Fruit fly (Drosophila melanogaster): ENCODE data around the gene Pex23.

Pex23 gene

DNA sequence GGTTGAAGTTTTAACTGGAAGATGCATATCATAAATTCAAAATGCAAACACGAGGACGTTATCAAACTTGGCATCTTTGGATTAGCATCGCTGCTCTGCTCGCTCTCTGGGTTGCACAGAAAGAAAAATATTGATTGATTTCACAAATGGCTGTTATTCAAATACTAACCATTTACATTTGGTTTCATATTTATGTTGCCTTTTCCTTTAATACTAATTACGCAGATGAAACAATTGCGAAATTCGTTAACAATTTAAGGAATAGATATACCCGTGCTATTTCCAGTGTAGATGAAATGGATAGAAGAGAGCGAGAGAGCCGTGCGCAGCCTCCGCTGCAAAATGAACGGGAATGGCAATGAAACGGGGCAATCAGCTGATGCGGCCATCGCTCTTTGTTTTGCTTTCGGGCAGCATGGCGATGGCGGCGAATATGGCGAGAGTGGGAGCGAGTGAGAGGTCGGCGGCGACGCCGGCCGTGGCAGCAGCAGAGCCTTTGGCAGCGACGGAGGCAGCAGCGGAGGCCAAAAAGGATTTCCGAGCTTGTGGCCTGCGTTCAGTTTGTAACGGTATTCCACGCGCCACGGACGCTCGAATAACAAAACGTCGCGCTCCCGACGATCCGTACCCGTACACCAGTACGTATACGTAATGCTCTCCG lies 54.3 kb downstream of the Pex23 start, which contains the start of gene rdgC (continued):
- TF ChIP-seq zen2 (GFP tag; IDR thresholded peaks at IDR 0.05; ENCODE audit: partially characterized antibody) (no peak), Doc2 (GFP tag; IDR thresholded peaks at IDR 0.05) (peak; percentile 89), CG12744 (GFP tag; optimal IDR thresholded peaks at IDR 0.05) (peak; percentile 92), CG2712 (tag; optimal IDR thresholded peaks at IDR 0.05) (peak; percentile 95), Six4 (GFP tag; optimal IDR thresholded peaks at IDR 0.05) (peak; percentile 95), stwl (tag; optimal IDR thresholded peaks at IDR 0.05) (no peak), GATAe (GFP tag; conservative IDR thresholded peaks at IDR 0.05) (peak; percentile 84), CG10979 (tag; optimal IDR thresholded peaks at IDR 0.05) (peak; percentile 91), CG12942 (GFP tag; optimal IDR thresholded peaks at IDR 0.05) (peak; percentile 93), Ptx1 (GFP tag; IDR thresholded peaks at IDR 0.05) (peak; percentile 96), Dad (GFP tag; optimal IDR thresholded peaks at IDR 0.05) (peak; percentile 94), CG8478 (optimal IDR thresholded peaks at IDR 0.05) (no peak), otp (GFP tag; IDR thresholded peaks at IDR 0.05) (peak; percentile 94), Stat92E (GFP tag; optimal IDR thresholded peaks at IDR 0.05) (no peak), zfh1 (GFP tag; IDR thresholded peaks at IDR 0.05) (peak; percentile 97), CG13775 (GFP tag; optimal IDR thresholded peaks at IDR 0.05) (peak; percentile 87), E2f2 (GFP tag; IDR thresholded peaks at IDR 0.05) (peak; percentile 79), Antp (GFP tag; optimal IDR thresholded peaks at IDR 0.05) (peak; percentile 96), CG30431 (GFP tag; optimal IDR thresholded peaks at IDR 0.05) (peak; percentile 77), CG10321 (GFP tag; IDR thresholded peaks at IDR 0.05) (peak; percentile 80), Pdp1 (GFP tag; optimal IDR thresholded peaks at IDR 0.05) (peak; percentile 92 to 96), fd102C (GFP tag; optimal IDR thresholded peaks at IDR 0.05) (peak; percentile 56), ci (GFP tag; IDR thresholded peaks at IDR 0.05) (peak; percentile 99), crol (GFP tag; IDR thresholded peaks at IDR 0.05) (peak; percentile 26; the same call in 1 of the 2 replicates), Aef1 (GFP tag; IDR thresholded peaks at IDR 0.05) (peak; percentile 96), CG16863 (GFP tag; optimal IDR thresholded peaks at IDR 0.05) (peak; percentile 92), Scr (GFP tag; IDR thresholded peaks at IDR 0.05; ENCODE audit: partially characterized antibody) (no peak), CG15073 (GFP tag; optimal IDR thresholded peaks at IDR 0.05) (peak; percentile 52), CG7987 (GFP tag; optimal IDR thresholded peaks at IDR 0.05) (peak; percentile 92), CG32767 (GFP tag; IDR thresholded peaks at IDR 0.05) (peak; percentile 95), Hmx (GFP tag; optimal IDR thresholded peaks at IDR 0.05) (peak; percentile 79), CG9797 (GFP tag; optimal IDR thresholded peaks at IDR 0.05) (peak; percentile 33), CG34422 (GFP tag; IDR thresholded peaks at IDR 0.05) (peak; percentile 95), CG3163 (GFP tag; optimal IDR thresholded peaks at IDR 0.05) (peak; percentile 82), CG6683 (GFP tag; optimal IDR thresholded peaks at IDR 0.05) (peak; percentile 91), Jarid2 (GFP tag; optimal IDR thresholded peaks at IDR 0.05) (peak; percentile 66), corto (GFP tag; optimal IDR thresholded peaks at IDR 0.05) (peak; percentile 19), maf-S (GFP tag; optimal IDR thresholded peaks at IDR 0.05) (peak; percentile 94), nmo (GFP tag; optimal IDR thresholded peaks at IDR 0.05) (peak; percentile 94), abd-A (tag; optimal IDR thresholded peaks at IDR 0.05) (peak; percentile 47), CG14710 (tag; optimal IDR thresholded peaks at IDR 0.05) (peak; percentile 78), Sry-β (GFP tag; optimal IDR thresholded peaks at IDR 0.05) (peak; percentile 7), ssp (GFP tag; IDR thresholded peaks at IDR 0.05) (peak; percentile 83), Bgb (GFP tag; IDR thresholded peaks at IDR 0.05; ENCODE audit: partially characterized antibody) (peak; percentile 11; the same call in 1 of the 2 replicates), Dfd (GFP tag; optimal IDR thresholded peaks at IDR 0.05) (no peak), CG8281 (tag; optimal IDR thresholded peaks at IDR 0.05) (peak; percentile 82), Hr78 (GFP tag; optimal IDR thresholded peaks at IDR 0.05) (peak in 1 of 2 experiments; percentile 78), Dref (GFP tag; IDR thresholded peaks at IDR 0.05) (0 out of 2 replicates have a peak, but pooled peaks have one; percentile 30), crc (GFP tag; optimal IDR thresholded peaks at IDR 0.05) (peak; percentile 93)
